Fruit fly (Drosophila melanogaster) whole organism, embryonic: ENCODE measurements around the gene schlank.

Experiments used
- Asciz ChIP-seq: fragments of 200-800 bp; sonication (Bioruptor generic); optimal IDR thresholded peaks from 2 replicates; lab custom pipeline; 2017; ENCODE audit warnings: missing biosample characterization, mild to moderate bottlenecking, missing genetic modification characterization, missing genetic modification reagents
- Bdp1 ChIP-seq: fragments of 200-800 bp; sonication (Bioruptor generic); optimal IDR thresholded peaks from 3 replicates; lab custom pipeline; 2016; ENCODE audit warnings: missing biosample characterization, missing genetic modification characterization
- CG11085 ChIP-seq: fragments of 200-800 bp; sonication (Bioruptor generic); IDR thresholded peaks from 2 replicates; pipeline ENCODE4 v1.3.6; 2022; ENCODE audit warnings: missing biosample characterization, missing genetic modification characterization
- CG11504 ChIP-seq: fragments of 200-800 bp; sonication (Bioruptor generic); optimal IDR thresholded peaks from 3 replicates; lab custom pipeline; 2019; ENCODE audit warnings: missing biosample characterization, mild to moderate bottlenecking, missing genetic modification characterization, moderate library complexity
- CG12071 ChIP-seq: fragments of 200-800 bp; sonication (Bioruptor generic); optimal IDR thresholded peaks from 3 replicates; lab custom pipeline; 2018; ENCODE audit warnings: missing biosample characterization, mild to moderate bottlenecking, missing genetic modification characterization
- CG12219 ChIP-seq: fragments of 200-800 bp; sonication (Bioruptor generic); optimal IDR thresholded peaks from 3 replicates; lab custom pipeline; 2018; ENCODE audit warnings: missing biosample characterization, mild to moderate bottlenecking, missing genetic modification characterization
- CG12769 ChIP-seq: fragments of 200-800 bp; sonication (Bioruptor generic); optimal IDR thresholded peaks from 2 replicates; lab custom pipeline; 2019; ENCODE audit warnings: missing biosample characterization, mild to moderate bottlenecking, missing genetic modification characterization, moderate library complexity
- CG12942 ChIP-seq: fragments of 200-800 bp; sonication (Bioruptor generic); optimal IDR thresholded peaks from 3 replicates; lab custom pipeline; 2016; ENCODE audit warnings: missing biosample characterization, missing genetic modification characterization
- CG13296 ChIP-seq: fragments of 200-800 bp; sonication (Bioruptor generic); optimal IDR thresholded peaks from 3 replicates; lab custom pipeline; 2018; ENCODE audit warnings: missing biosample characterization, mild to moderate bottlenecking, missing genetic modification characterization
- CG14441 ChIP-seq: fragments of 200-800 bp; sonication (Bioruptor generic); IDR thresholded peaks from 2 replicates; pipeline ENCODE4 v1.3.6; 2022; ENCODE audit warnings: missing biosample characterization, missing genetic modification characterization
- CG15269 ChIP-seq: fragments of 200-800 bp; sonication (Bioruptor generic); optimal IDR thresholded peaks from 2 replicates; lab custom pipeline; 2018; ENCODE audit warnings: missing biosample characterization, mild to moderate bottlenecking, missing genetic modification characterization, moderate library complexity
- CG1603 ChIP-seq: fragments of 200-800 bp; sonication (Bioruptor generic); optimal IDR thresholded peaks from 2 replicates; lab custom pipeline; 2019; ENCODE audit warnings: missing biosample characterization, mild to moderate bottlenecking, missing genetic modification characterization, moderate library complexity
- CG2120 ChIP-seq: fragments of 200-800 bp; sonication (Bioruptor generic); optimal IDR thresholded peaks from 3 replicates; lab custom pipeline; 2016; ENCODE audit warnings: missing biosample characterization, missing genetic modification characterization
- CG4328 ChIP-seq: fragments of 200-800 bp; sonication (Bioruptor generic); optimal IDR thresholded peaks from 3 replicates; lab custom pipeline; 2017; ENCODE audit warnings: missing biosample characterization, missing genetic modification reagents, missing genetic modification characterization
- CG4820 ChIP-seq: fragments of 200-800 bp; sonication (Bioruptor generic); optimal IDR thresholded peaks from 3 replicates; lab custom pipeline; 2016; ENCODE audit warnings: missing biosample characterization, missing genetic modification characterization
- CG5180 ChIP-seq: fragments of 200-800 bp; sonication (Bioruptor generic); optimal IDR thresholded peaks from 3 replicates; lab custom pipeline; 2017; ENCODE audit warnings: missing biosample characterization, missing genetic modification characterization, mild to moderate bottlenecking, moderate library complexity, missing genetic modification reagents
- CG8290 ChIP-seq, 3 experiments: fragments of 200-800 bp; sonication (Bioruptor generic); optimal IDR thresholded peaks; 2 replicates each; lab custom pipeline; 2016 to 2019; ENCODE audit warnings: missing biosample characterization in 3 of 3, missing genetic modification characterization in 3 of 3, mild to moderate bottlenecking in 2 of 3, moderate library complexity in 1 of 3
- CG8388 ChIP-seq: fragments of 200-800 bp; sonication (Bioruptor generic); optimal IDR thresholded peaks from 2 replicates; lab custom pipeline; 2019; ENCODE audit warnings: missing biosample characterization, mild to moderate bottlenecking, missing genetic modification characterization, moderate library complexity
- CG9609 ChIP-seq: fragments of 200-800 bp; sonication (Bioruptor generic); optimal IDR thresholded peaks from 3 replicates; lab custom pipeline; 2016; ENCODE audit warnings: missing biosample characterization, missing genetic modification characterization
- D ChIP-seq, 2 experiments: fragments of 200-800 bp in 1 of 2; fragments of >200 bp in 1 of 2; sonication (Bioruptor generic) in 1 of 2; optimal IDR thresholded peaks; 2 replicates in 1 of 2; 3 replicates in 1 of 2; lab custom pipeline; 2017; ENCODE audit warnings: mild to moderate bottlenecking in 1 of 2, missing biosample characterization in 1 of 2, missing genetic modification characterization in 1 of 2, missing genetic modification reagents in 1 of 2
- Deaf1 ChIP-seq: fragments of 200-800 bp; optimal IDR thresholded peaks from 3 replicates; lab custom pipeline; 2019; ENCODE audit warnings: missing biosample characterization, mild to moderate bottlenecking, missing genetic modification characterization, moderate library complexity
- Dfd ChIP-seq, 2 experiments: fragments of >200 bp; optimal IDR thresholded peaks; 2 replicates each; lab custom pipeline; 2017; ENCODE audit warnings: missing biosample characterization in 2 of 2, missing genetic modification characterization in 2 of 2
- Ets65A ChIP-seq: fragments of 200-800 bp; sonication (Bioruptor generic); peaks from one replicate; lab custom pipeline; 2016; ENCODE audit warnings: missing biosample characterization, missing genetic modification characterization
- Ets97D ChIP-seq: fragments of 200-800 bp; sonication (Bioruptor generic); optimal IDR thresholded peaks from 3 replicates; lab custom pipeline; 2016; ENCODE audit warnings: missing biosample characterization, missing genetic modification characterization
- Fer1 ChIP-seq: fragments of 200-800 bp; sonication (Bioruptor generic); optimal IDR thresholded peaks from 2 replicates; lab custom pipeline; 2017; ENCODE audit warnings: missing biosample characterization, mild to moderate bottlenecking, missing genetic modification characterization
- HLH4C ChIP-seq: fragments of 200-800 bp; sonication (Bioruptor generic); IDR thresholded peaks from 3 replicates; pipeline ENCODE4 v1.3.6; 2022; ENCODE audit warnings: missing biosample characterization, missing genetic modification characterization; ENCODE audit not compliant: partially characterized antibody
- Hr39 ChIP-seq: fragments of >200 bp; optimal IDR thresholded peaks from 2 replicates; lab custom pipeline; 2017
- Meics ChIP-seq: fragments of 200-800 bp; sonication (Bioruptor generic); optimal IDR thresholded peaks from 2 replicates; lab custom pipeline; 2017; ENCODE audit warnings: missing biosample characterization, mild to moderate bottlenecking, missing genetic modification characterization
- NC2β ChIP-seq: fragments of 200-800 bp; sonication (Bioruptor generic); optimal IDR thresholded peaks from 2 replicates; lab custom pipeline; 2016; ENCODE audit warnings: missing biosample characterization, missing genetic modification characterization
- Rfx ChIP-seq: fragments of 200-800 bp; sonication (Bioruptor generic); IDR thresholded peaks from 2 replicates; pipeline ENCODE4 v1.3.6; 2022; ENCODE audit warnings: missing biosample characterization, missing genetic modification characterization
- abd-A ChIP-seq: fragments of 200-800 bp; sonication (Bioruptor generic); optimal IDR thresholded peaks from 3 replicates; lab custom pipeline; 2019; ENCODE audit warnings: missing biosample characterization, mild to moderate bottlenecking, missing genetic modification characterization, moderate library complexity
- ase ChIP-seq: fragments of 200-800 bp; sonication (Bioruptor generic); IDR thresholded peaks from 3 replicates; pipeline ENCODE4 v1.3.6; 2022; ENCODE audit warnings: missing biosample characterization, missing genetic modification characterization
- bcd ChIP-seq: fragments of 200-800 bp; sonication (Bioruptor generic); optimal IDR thresholded peaks from 2 replicates; lab custom pipeline; 2017; ENCODE audit warnings: missing biosample characterization, mild to moderate bottlenecking, missing genetic modification characterization
- bsh ChIP-seq, 2 experiments: fragments of 200-800 bp; sonication (Bioruptor generic); optimal IDR thresholded peaks; 2 replicates each; lab custom pipeline; 2017 to 2018; ENCODE audit warnings: mild to moderate bottlenecking in 2 of 2, missing biosample characterization in 2 of 2, missing genetic modification characterization in 2 of 2, moderate library complexity in 1 of 2
- cg ChIP-seq: fragments of 200-800 bp; sonication (Bioruptor generic); optimal IDR thresholded peaks from 3 replicates; lab custom pipeline; 2019; ENCODE audit warnings: missing biosample characterization, mild to moderate bottlenecking, missing genetic modification characterization, moderate library complexity
- crc ChIP-seq: fragments of 200-800 bp; sonication (Bioruptor generic); optimal IDR thresholded peaks from 2 replicates; lab custom pipeline; 2016; ENCODE audit warnings: missing biosample characterization, missing genetic modification characterization
- fd3F ChIP-seq: fragments of 200-800 bp; sonication (Bioruptor generic); optimal IDR thresholded peaks from 2 replicates; lab custom pipeline; 2018; ENCODE audit warnings: missing biosample characterization, mild to moderate bottlenecking, missing genetic modification characterization, moderate library complexity
- grau ChIP-seq: fragments of 200-800 bp; optimal IDR thresholded peaks from 3 replicates; lab custom pipeline; 2019; ENCODE audit warnings: missing biosample characterization, mild to moderate bottlenecking, missing genetic modification characterization, moderate library complexity
- hkb ChIP-seq, 2 experiments: fragments of 200-800 bp in 1 of 2; fragments of >200 bp in 1 of 2; sonication (Bioruptor generic) in 1 of 2; IDR thresholded peaks in 1 of 2; optimal IDR thresholded peaks in 1 of 2; 2 replicates each; pipeline versions ENCODE4 v1.3.6 to Lab custom; 2017 to 2022; ENCODE audit warnings: missing biosample characterization in 1 of 2, missing genetic modification characterization in 1 of 2
- kni ChIP-seq: fragments of 200-800 bp; sonication (Bioruptor generic); optimal IDR thresholded peaks from 3 replicates; lab custom pipeline; 2017; ENCODE audit warnings: mild to moderate bottlenecking, missing biosample characterization, missing genetic modification reagents, missing genetic modification characterization
- lab ChIP-seq: fragments of 200-800 bp; sonication (Bioruptor generic); optimal IDR thresholded peaks from 3 replicates; lab custom pipeline; 2017; ENCODE audit warnings: missing biosample characterization, missing genetic modification characterization, mild to moderate bottlenecking, moderate library complexity, missing genetic modification reagents
- lmd ChIP-seq: fragments of 200-800 bp; sonication (Bioruptor generic); IDR thresholded peaks from 2 replicates; pipeline ENCODE4 v1.3.6; 2022; ENCODE audit warnings: missing biosample characterization, missing genetic modification characterization
- repo ChIP-seq: fragments of 200-800 bp; sonication (Bioruptor generic); optimal IDR thresholded peaks from 2 replicates; lab custom pipeline; 2016; ENCODE audit warnings: missing biosample characterization, missing genetic modification characterization
- slbo ChIP-seq: fragments of 200-800 bp; sonication (Bioruptor generic); IDR thresholded peaks from 2 replicates; pipeline ENCODE4 v1.3.6; 2022; ENCODE audit warnings: missing biosample characterization, missing genetic modification characterization
- tap ChIP-seq: fragments of 200-800 bp; optimal IDR thresholded peaks from 3 replicates; lab custom pipeline; 2019; ENCODE audit warnings: missing biosample characterization, mild to moderate bottlenecking, missing genetic modification characterization, moderate library complexity
- tgo ChIP-seq: fragments of 200-800 bp; sonication (Bioruptor generic); IDR thresholded peaks from 3 replicates; pipeline ENCODE4 v1.3.6; 2022; ENCODE audit warnings: missing biosample characterization, missing genetic modification characterization
- vfl ChIP-seq: fragments of 200-800 bp; sonication (Bioruptor generic); optimal IDR thresholded peaks from 2 replicates; lab custom pipeline; 2016; ENCODE audit warnings: missing biosample characterization, missing genetic modification characterization
- vnd ChIP-seq: fragments of 200-800 bp; sonication (Bioruptor generic); IDR thresholded peaks from 3 replicates; pipeline ENCODE4 v1.3.6; 2022; ENCODE audit warnings: missing biosample characterization, missing genetic modification characterization; ENCODE audit not compliant: partially characterized antibody
- wor ChIP-seq: fragments of 200-800 bp; sonication (Bioruptor generic); IDR thresholded peaks from 2 replicates; pipeline ENCODE4 v1.3.6; 2022; ENCODE audit warnings: missing biosample characterization, missing genetic modification characterization

The schlank gene

dm6 chrX:6308852-6309251 lies 41.8 kb upstream of the schlank start, which contains the start of gene CG15894 (continued):
- peak; percentile 26; the same call in 1 of the 2 replicates for TF ChIP-seq slbo
- peak; percentile 30; the same call in 1 of the 2 replicates for TF ChIP-seq Rfx (GFP tag; lab: Robert Waterston, UW)
- no peak for TF ChIP-seq HLH4C (GFP tag; lab: Robert Waterston, UW)
- TF ChIP-seq lab = peak; percentile 29
- TF ChIP-seq CG11504 (tag; lab: Kevin White, UChicago) = peak; percentile 11
- peak; percentile 6 for TF ChIP-seq CG12071
- peak; percentile 6 for TF ChIP-seq Meics (GFP tag; lab: Kevin White, UChicago)
- TF ChIP-seq lmd (GFP tag; lab: Robert Waterston, UW) = peak; percentile 21; the same call in 1 of the 2 replicates
- TF ChIP-seq CG9609 (GFP tag; lab: Kevin White, UChicago) = no peak
- TF ChIP-seq fd3F (GFP tag; lab: Kevin White, UChicago) = no peak
- TF ChIP-seq bcd (GFP tag; lab: Kevin White, UChicago) = no peak
- no peak for TF ChIP-seq NC2β (GFP tag; lab: Kevin White, UChicago)
- peak; percentile 42 for TF ChIP-seq CG1603 (tag; lab: Kevin White, UChicago)
- TF ChIP-seq CG5180 (GFP tag; lab: Kevin White, UChicago) = peak; percentile 97
- peak; percentile 25 for TF ChIP-seq CG8388 (GFP tag; lab: Kevin White, UChicago)
- TF ChIP-seq CG8290 (GFP tag; optimal IDR thresholded peaks at IDR 0.05; lab: Kevin White, UChicago) = no peak
- peak in 1 of 2 experiments; percentile 64 for TF ChIP-seq CG8290 (tag; optimal IDR thresholded peaks at IDR 0.05; lab: Kevin White, UChicago)
- TF ChIP-seq Bdp1 = no peak
- no peak for TF ChIP-seq hkb (optimal IDR thresholded peaks at IDR 0.05; lab: Kevin White, UChicago)
- 0 out of 2 replicates have a peak, but pooled peaks have one; percentile 39 for TF ChIP-seq hkb (GFP tag; IDR thresholded peaks at IDR 0.05; lab: Robert Waterston, UW)
- TF ChIP-seq bsh (GFP tag; optimal IDR thresholded peaks at IDR 0.05; lab: Kevin White, UChicago) = no peak
- no peak for TF ChIP-seq vnd (GFP tag; lab: Robert Waterston, UW)
- TF ChIP-seq CG15269 (tag; lab: Kevin White, UChicago) = peak; percentile 14
- TF ChIP-seq ase (GFP tag; lab: Robert Waterston, UW) = no peak
- peak; percentile 8 for TF ChIP-seq CG13296
- TF ChIP-seq tap (tag; lab: Kevin White, UChicago) = no peak
- TF ChIP-seq tgo (GFP tag; lab: Robert Waterston, UW) = no peak
- TF ChIP-seq Ets97D (GFP tag; lab: Kevin White, UChicago) = no peak
- peak; percentile 40 for TF ChIP-seq abd-A
- peak; percentile 26 for TF ChIP-seq Fer1 (GFP tag; lab: Kevin White, UChicago)
- no peak for TF ChIP-seq CG11085
- peak; percentile 28 for TF ChIP-seq CG2120 (GFP tag; lab: Kevin White, UChicago)
- TF ChIP-seq CG4820 = no peak
- no peak for TF ChIP-seq vfl (GFP tag; lab: Kevin White, UChicago)
- TF ChIP-seq Deaf1 (tag; lab: Kevin White, UChicago) = peak; percentile 39
- no peak for TF ChIP-seq D (optimal IDR thresholded peaks at IDR 0.05; lab: Kevin White, UChicago)
- TF ChIP-seq D (GFP tag; optimal IDR thresholded peaks at IDR 0.05; lab: Kevin White, UChicago) = no peak
- no peak for TF ChIP-seq Ets65A
- TF ChIP-seq kni (GFP tag; lab: Kevin White, UChicago) = peak; percentile 5
- TF ChIP-seq grau = peak; percentile 67
- no peak for TF ChIP-seq CG12942 (GFP tag; lab: Kevin White, UChicago)
- peak; percentile 62 for TF ChIP-seq cg (GFP tag; lab: Kevin White, UChicago)
- TF ChIP-seq wor (GFP tag; lab: Robert Waterston, UW) = no peak
- TF ChIP-seq repo (GFP tag; lab: Kevin White, UChicago) = no peak
- no peak for TF ChIP-seq crc (GFP tag; lab: Kevin White, UChicago)
- no peak for TF ChIP-seq CG4328 (GFP tag; lab: Kevin White, UChicago)
- no peak for TF ChIP-seq Dfd (GFP tag; optimal IDR thresholded peaks at IDR 0.05; lab: Kevin White, UChicago)
- TF ChIP-seq Hr39 (lab: Kevin White, UChicago) = no peak
- no peak for TF ChIP-seq CG14441 (GFP tag; lab: Robert Waterston, UW)
- no peak for TF ChIP-seq Asciz (GFP tag; lab: Kevin White, UChicago)
- TF ChIP-seq CG12769 (tag; lab: Kevin White, UChicago) = peak; percentile 9
- TF ChIP-seq CG12219 = peak; percentile 63
